Worm (Caenorhabditis elegans) whole organism, midembryonic: ENCODE results near the gene islo-1.

Source experiments
- T22C8.4 ChIP-seq: fragments of 200-800 bp; sonication (Bioruptor generic); IDR thresholded peaks from 2 replicates; pipeline ENCODE4 v1.3.6; 2022; ENCODE audit warnings: missing genetic modification characterization, missing compliant biosample characterization
- cog-1 ChIP-seq: sonication (generic microtip); optimal IDR thresholded peaks from 2 replicates; lab custom pipeline; 2016; ENCODE audit warnings: missing genetic modification characterization, missing compliant biosample characterization
- flt-1 ChIP-seq: fragments of 200-800 bp; sonication (Bioruptor generic); IDR thresholded peaks from 2 replicates; pipeline ENCODE4 v1.3.6; 2022; ENCODE audit warnings: missing genetic modification characterization, missing compliant biosample characterization
- klf-2 ChIP-seq: fragments of 200-800 bp; sonication (Bioruptor generic); conservative IDR thresholded peaks from 2 replicates; pipeline ENCODE4 v1.3.6; 2022; ENCODE audit warnings: missing genetic modification reagents, missing genetic modification characterization, missing compliant biosample characterization
- tab-1 ChIP-seq: fragments of 200-800 bp; sonication (Bioruptor generic); IDR thresholded peaks from 2 replicates; pipeline ENCODE4 v1.3.6; 2022; ENCODE audit warnings: missing genetic modification characterization, missing compliant biosample characterization
- ztf-23 ChIP-seq: fragments of 200-800 bp; sonication (Bioruptor generic); IDR thresholded peaks from 2 replicates; pipeline ENCODE4 v1.3.6; 2022; ENCODE audit warnings: missing genetic modification reagents, missing genetic modification characterization, missing compliant biosample characterization
- ztf-29 ChIP-seq: fragments of 200-800 bp; sonication (Bioruptor generic); IDR thresholded peaks from 2 replicates; pipeline ENCODE4 v1.3.6; 2022; ENCODE audit warnings: missing genetic modification reagents, missing genetic modification characterization, missing compliant biosample characterization

DNA sequence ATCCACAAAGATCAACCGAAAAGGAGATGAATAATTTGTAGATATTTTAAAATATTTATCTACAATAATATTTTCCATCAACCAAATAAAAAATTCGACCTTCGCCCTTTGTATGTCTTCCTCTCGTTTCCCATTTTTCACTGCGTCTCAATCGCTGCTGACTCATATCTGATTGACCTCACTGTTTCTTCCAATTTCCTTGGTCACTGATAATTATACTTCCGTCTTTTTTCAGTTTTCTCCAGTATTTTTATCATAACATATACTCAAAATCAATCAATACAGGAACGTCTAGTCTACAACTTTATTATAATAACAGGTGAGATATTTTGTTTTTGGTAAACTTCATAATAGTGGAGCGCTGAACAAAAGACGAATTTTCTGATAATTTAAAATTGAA, 2.8 kb downstream of the islo-1 start, which contains the start of gene pmk-3:
- TF ChIP-seq cog-1 (tag; lab: Kevin White, UChicago) (no peak), ztf-23 (GFP tag; lab: Robert Waterston, UW) (no peak), flt-1 (GFP tag; lab: Robert Waterston, UW) (no peak), tab-1 (no peak), T22C8.4 (GFP tag; lab: Robert Waterston, UW) (no peak), ztf-29 (GFP tag; lab: Robert Waterston, UW) (no peak), klf-2 (GFP tag; lab: Robert Waterston, UW) (no peak)
